Worm (Caenorhabditis elegans): ENCODE results near the gene K02D10.2.

K02D10.2 gene

DNA sequence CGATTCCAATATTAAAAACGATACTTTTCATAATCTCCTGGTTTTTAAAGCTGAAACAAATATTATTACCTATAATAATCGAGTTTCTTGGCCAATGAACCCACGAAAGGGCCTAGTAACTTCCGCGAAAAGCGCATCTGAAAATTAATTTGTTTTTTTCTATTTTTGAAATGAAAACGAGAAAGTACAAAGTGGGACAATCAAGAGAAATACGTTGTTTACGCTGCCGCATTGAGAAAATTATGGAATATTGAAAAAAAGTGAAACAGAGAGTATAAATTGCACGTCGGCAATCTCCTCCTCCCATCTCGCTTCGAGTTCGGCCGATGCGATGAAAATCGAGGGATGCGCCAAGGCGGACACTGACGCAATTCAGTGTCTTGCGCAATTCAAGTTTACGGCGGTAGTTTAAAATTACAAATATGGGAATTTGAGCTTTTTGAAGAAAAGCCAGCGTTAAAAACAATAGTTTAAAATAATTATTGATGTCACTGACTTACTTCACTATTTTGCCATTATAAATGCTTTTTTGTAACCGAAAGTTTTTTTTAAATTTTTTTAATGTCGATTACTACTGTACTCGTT lies 29.7 kb downstream of the K02D10.2 start, which contains the start of gene pdhk-2 (continued):
- TF ChIP-seq ceh-8 (GFP tag; optimal IDR thresholded peaks at IDR 0.05) (peak; percentile 89), nhr-28 (tag; optimal IDR thresholded peaks at IDR 0.05) (no peak), C04F5.9 (tag; optimal IDR thresholded peaks at IDR 0.05) (peak; percentile 94), pag-3 (tag; optimal IDR thresholded peaks at IDR 0.05; ENCODE audit: borderline replicate concordance, insufficient read depth) (no peak), ceh-90 (tag; optimal IDR thresholded peaks at IDR 0.05) (peak; percentile 52), rnt-1 (tag; optimal IDR thresholded peaks at IDR 0.05) (peak; percentile 97), skn-1 (tag; optimal IDR thresholded peaks at IDR 0.05) (peak; percentile 71), zip-4 (GFP tag; optimal IDR thresholded peaks at IDR 0.05) (peak; percentile 89), nhr-47 (tag; optimal IDR thresholded peaks at IDR 0.05) (peak; percentile 97), unc-30 (tag; optimal IDR thresholded peaks at IDR 0.05) (no peak), efl-3 (GFP tag; optimal IDR thresholded peaks at IDR 0.05) (peak; percentile 53), tbx-2 (tag; optimal IDR thresholded peaks at IDR 0.05) (peak; percentile 97), lsy-2 (tag; optimal IDR thresholded peaks at IDR 0.05) (peak; percentile 95), xbp-1 (tag; optimal IDR thresholded peaks at IDR 0.05) (peak; percentile 93), ceh-63 (GFP tag; optimal IDR thresholded peaks at IDR 0.05) (no peak)

DNA sequence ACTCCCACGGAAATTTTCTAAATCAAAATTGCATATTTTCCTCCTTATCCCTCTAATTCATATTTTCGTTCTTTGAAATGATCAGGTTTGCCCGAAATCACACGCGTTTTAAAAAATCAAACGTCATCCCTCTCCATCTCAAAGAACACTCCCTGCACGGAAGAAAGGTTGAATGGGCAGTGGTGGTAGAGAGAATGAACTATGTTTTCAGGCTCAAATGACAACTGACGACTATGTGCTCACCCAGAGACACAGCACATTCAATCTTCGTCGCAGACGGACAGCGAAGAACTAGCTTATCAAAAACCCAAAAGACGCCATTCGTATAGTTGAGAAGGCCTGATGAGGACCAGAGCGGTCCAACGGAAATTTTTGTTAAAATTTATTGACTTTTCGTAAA lies 31.3 kb downstream of the K02D10.2 start:
- TF ChIP-seq ceh-82 (tag; optimal IDR thresholded peaks at IDR 0.05) (no peak), lin-15B (tag; optimal IDR thresholded peaks at IDR 0.05) (no peak), nhr-19 (GFP tag; conservative IDR thresholded peaks at IDR 0.05) (peak; percentile 54), unc-98 (GFP tag; IDR thresholded peaks at IDR 0.05) (no peak), hpl-2 (GFP tag; optimal IDR thresholded peaks at IDR 0.05) (no peak), blmp-1 (tag; optimal IDR thresholded peaks at IDR 0.05) (no peak), lsy-2 (tag; optimal IDR thresholded peaks at IDR 0.05) (peak in 1 of 2 experiments; percentile 23), dpl-1 (GFP tag; optimal IDR thresholded peaks at IDR 0.05) (peak in 1 of 3 experiments; percentile 3), nhr-71 (tag; optimal IDR thresholded peaks at IDR 0.05) (peak; percentile 38), xbp-1 (tag; optimal IDR thresholded peaks at IDR 0.05) (no peak), lin-14 (GFP tag; optimal IDR thresholded peaks at IDR 0.05) (peak; percentile 42), lin-35 (GFP tag; optimal IDR thresholded peaks at IDR 0.05) (peak; percentile 18 to 45), rnt-1 (tag; optimal IDR thresholded peaks at IDR 0.05) (peak; percentile 63), mdl-1 (tag; optimal IDR thresholded peaks at IDR 0.05) (peak in 1 of 2 experiments; percentile 27), efl-1 (optimal IDR thresholded peaks at IDR 0.05) (peak in 1 of 2 experiments; percentile 10), efl-1 (GFP tag; optimal IDR thresholded peaks at IDR 0.05 in 1 of 2) (peak; percentile 3 to 84), hlh-17 (GFP tag; optimal IDR thresholded peaks at IDR 0.05; ENCODE audit: borderline replicate concordance) (no peak), dsc-1 (tag; optimal IDR thresholded peaks at IDR 0.05) (no peak), snu-23 (GFP tag; optimal IDR thresholded peaks at IDR 0.05) (peak; percentile 25), C16A3.4 (tag; optimal IDR thresholded peaks at IDR 0.05) (no peak), sptf-1 (tag; optimal IDR thresholded peaks at IDR 0.05) (no peak), hlh-4 (tag; optimal IDR thresholded peaks at IDR 0.05) (no peak)

DNA sequence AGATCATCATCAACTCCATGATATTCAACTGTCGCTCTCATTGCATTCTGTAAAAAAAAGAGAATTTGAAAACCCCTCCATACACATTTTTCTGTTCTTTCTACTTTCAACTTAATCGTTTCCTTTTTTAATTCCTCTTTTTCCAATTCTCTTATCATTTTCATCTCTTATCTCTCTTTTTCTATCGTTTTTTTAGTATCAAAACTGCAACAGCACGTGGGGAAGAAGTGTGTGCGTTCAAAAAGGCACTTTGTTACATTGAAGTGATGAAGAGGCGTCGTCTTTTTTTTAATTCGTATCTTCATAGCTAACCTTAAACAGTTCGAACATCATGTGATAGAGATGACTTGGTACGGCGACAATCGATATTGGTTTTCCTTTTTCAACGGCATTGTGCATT lies 31.9 kb downstream of the K02D10.2 start:
- TF ChIP-seq nhr-90 (tag; optimal IDR thresholded peaks at IDR 0.05; ENCODE audit: poor library complexity), result peak; percentile 54
- no peak for TF ChIP-seq vab-15 (tag; optimal IDR thresholded peaks at IDR 0.05)
- TF ChIP-seq snpc-4 (tag; optimal IDR thresholded peaks at IDR 0.05), result no peak
- TF ChIP-seq lsy-2 (tag; optimal IDR thresholded peaks at IDR 0.05), result peak in 1 of 2 experiments; percentile 43
- TF ChIP-seq unc-62 (GFP tag; optimal IDR thresholded peaks at IDR 0.05), result no peak
- TF ChIP-seq efl-1 (optimal IDR thresholded peaks at IDR 0.05), result peak in 1 of 2 experiments; percentile 39
- peak; percentile 23 to 93 for TF ChIP-seq efl-1 (GFP tag; optimal IDR thresholded peaks at IDR 0.05 in 1 of 2)
- peak; percentile 70 for TF ChIP-seq snu-23 (GFP tag; optimal IDR thresholded peaks at IDR 0.05)
- peak; percentile 10 for TF ChIP-seq pqm-1 (tag; optimal IDR thresholded peaks at IDR 0.05)
- peak; percentile 31 for TF ChIP-seq tbx-2 (tag; optimal IDR thresholded peaks at IDR 0.05)
- TF ChIP-seq nhr-19 (GFP tag; conservative IDR thresholded peaks at IDR 0.05), result peak; percentile 30; the same call in 1 of the 2 replicates
- no peak for TF ChIP-seq lin-15B (tag; optimal IDR thresholded peaks at IDR 0.05)
- TF ChIP-seq lin-13 (GFP tag; optimal IDR thresholded peaks at IDR 0.05), result no peak
- no peak for TF ChIP-seq ceh-63 (GFP tag; optimal IDR thresholded peaks at IDR 0.05)
- TF ChIP-seq dpl-1 (GFP tag; optimal IDR thresholded peaks at IDR 0.05), result peak in 2 of 3 experiments; percentile 24 to 50
- TF ChIP-seq lin-14 (GFP tag; optimal IDR thresholded peaks at IDR 0.05), result peak; percentile 86
- no peak for TF ChIP-seq hpl-2 (GFP tag; optimal IDR thresholded peaks at IDR 0.05)
- peak; percentile 28 for TF ChIP-seq jun-1 (tag; optimal IDR thresholded peaks at IDR 0.05)
- peak; percentile 5 for TF ChIP-seq mep-1 (tag; optimal IDR thresholded peaks at IDR 0.05)
- TF ChIP-seq unc-86 (tag; optimal IDR thresholded peaks at IDR 0.05), result no peak
- no peak for TF ChIP-seq pag-3 (tag; optimal IDR thresholded peaks at IDR 0.05; ENCODE audit: borderline replicate concordance, insufficient read depth)
- no peak for TF ChIP-seq ztf-4 (tag; optimal IDR thresholded peaks at IDR 0.05)
- TF ChIP-seq ces-1 (GFP tag; optimal IDR thresholded peaks at IDR 0.05), result no peak
- peak in 5 of 6 experiments; percentile 24 to 98 (median 76) for TF ChIP-seq elt-3 (tag; optimal IDR thresholded peaks at IDR 0.05)
- no peak for TF ChIP-seq aly-2 (tag; optimal IDR thresholded peaks at IDR 0.05)
- peak; percentile 74 for TF ChIP-seq blmp-1 (tag; optimal IDR thresholded peaks at IDR 0.05)
